Worm (Caenorhabditis elegans): Measurements from ENCODE around the gene clec-174.

Gene clec-174

DNA sequence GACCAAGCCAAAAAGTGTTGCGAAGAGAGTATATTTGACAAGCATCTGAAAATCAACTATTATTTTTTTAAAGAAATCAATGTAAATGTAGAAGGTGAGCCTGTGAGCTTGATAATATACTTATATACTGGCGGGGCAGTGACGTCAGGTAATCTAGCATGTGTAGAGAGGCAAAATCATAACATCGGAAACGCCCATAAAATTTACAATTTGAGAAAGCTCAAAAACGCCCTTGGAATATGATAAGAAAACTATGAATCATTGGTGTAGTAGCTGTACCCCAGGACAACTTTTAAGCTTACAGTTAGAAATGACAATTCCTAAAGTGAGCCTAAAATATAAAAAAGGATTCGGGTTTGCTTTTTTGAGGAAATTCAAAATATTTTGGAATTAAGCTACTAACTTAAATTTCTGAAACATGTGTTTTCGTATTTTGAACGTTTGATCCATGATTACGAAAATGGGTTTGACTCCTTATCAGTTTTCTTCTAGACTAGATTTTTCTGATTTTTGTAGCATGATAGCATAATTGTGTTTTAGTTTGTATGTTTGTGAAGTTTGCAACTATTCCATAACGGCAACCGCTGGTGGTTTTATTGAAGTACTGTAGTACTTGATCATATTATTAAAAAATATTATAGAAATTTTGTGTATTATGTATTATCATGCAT is at the start of gene clec-174:
Gene clec-174 (minus strand): TSS at position 51 of the 671 bp plus-strand sequence.
- TF ChIP-seq unc-30 (tag; optimal IDR thresholded peaks at IDR 0.05) (no peak), pqm-1 (tag; optimal IDR thresholded peaks at IDR 0.05) (no peak), C16A3.4 (tag; optimal IDR thresholded peaks at IDR 0.05) (no peak), efl-3 (GFP tag; optimal IDR thresholded peaks at IDR 0.05) (no peak), nhr-11 (tag; optimal IDR thresholded peaks at IDR 0.05) (no peak), dsc-1 (tag; optimal IDR thresholded peaks at IDR 0.05) (no peak), egl-13 (tag; optimal IDR thresholded peaks at IDR 0.05) (no peak), nhr-76 (tag; optimal IDR thresholded peaks at IDR 0.05) (no peak), ces-1 (GFP tag; optimal IDR thresholded peaks at IDR 0.05) (no peak), nhr-20 (tag; optimal IDR thresholded peaks at IDR 0.05) (no peak), tlp-1 (tag; optimal IDR thresholded peaks at IDR 0.05) (no peak), unc-98 (GFP tag; IDR thresholded peaks at IDR 0.05) (no peak), nhr-90 (tag; optimal IDR thresholded peaks at IDR 0.05; ENCODE audit: poor library complexity) (no peak)

DNA sequence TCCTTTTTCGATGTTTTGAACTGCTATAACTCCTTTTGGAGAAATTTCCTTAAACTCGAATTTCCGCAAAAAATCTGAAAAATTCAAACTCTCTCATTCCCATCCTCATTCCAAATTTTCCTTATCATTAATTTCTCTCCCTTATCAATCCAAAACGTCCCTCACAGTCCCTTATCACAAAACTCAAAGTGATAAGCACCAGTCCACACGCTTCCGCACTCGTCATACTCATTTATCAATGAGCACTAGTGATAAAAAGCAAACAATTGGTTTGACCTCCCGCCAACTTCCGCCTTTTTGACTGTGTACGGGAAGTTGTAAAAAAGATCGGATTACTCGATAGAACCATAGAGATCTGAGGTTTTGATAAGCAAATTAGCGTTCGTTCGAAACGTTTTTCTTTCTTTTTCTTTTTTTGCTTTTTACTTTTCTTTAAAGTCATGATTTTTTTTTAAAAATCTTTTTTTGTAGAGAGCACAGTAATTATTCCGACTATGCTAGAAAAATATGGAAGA is 47.2 kb upstream of the clec-174 start, which contains the start of gene clec-78:
Gene clec-78 (plus strand): TSS at position 465 of the 515 bp plus-strand sequence.
- TF ChIP-seq nhr-85 (tag) (no peak), jun-1 (tag; optimal IDR thresholded peaks at IDR 0.05) (peak; percentile 98), mdl-1 (tag; optimal IDR thresholded peaks at IDR 0.05) (peak in 1 of 2 experiments; percentile 45), elt-2 (tag; optimal IDR thresholded peaks at IDR 0.05) (peak; percentile 100), nhr-90 (tag; optimal IDR thresholded peaks at IDR 0.05; ENCODE audit: poor library complexity) (peak; percentile 3), nhr-28 (tag; optimal IDR thresholded peaks at IDR 0.05) (no peak), nhr-20 (tag; optimal IDR thresholded peaks at IDR 0.05) (no peak), pqm-1 (tag; optimal IDR thresholded peaks at IDR 0.05) (peak; percentile 98), skn-1 (tag; optimal IDR thresholded peaks at IDR 0.05) (no peak), tlp-1 (tag; optimal IDR thresholded peaks at IDR 0.05) (peak; percentile 87), pax-3 (tag; optimal IDR thresholded peaks at IDR 0.05) (peak; percentile 67), ces-1 (GFP tag; optimal IDR thresholded peaks at IDR 0.05) (no peak), lin-35 (GFP tag; optimal IDR thresholded peaks at IDR 0.05) (peak in 1 of 2 experiments; percentile 61), rnt-1 (tag; optimal IDR thresholded peaks at IDR 0.05) (no peak), ceh-90 (tag; optimal IDR thresholded peaks at IDR 0.05) (no peak), mab-9 (GFP tag; IDR thresholded peaks at IDR 0.05) (no peak), nhr-19 (GFP tag; conservative IDR thresholded peaks at IDR 0.05) (no peak), fkh-10 (GFP tag; optimal IDR thresholded peaks at IDR 0.05) (no peak), tbx-2 (tag; optimal IDR thresholded peaks at IDR 0.05) (no peak), isw-1 (GFP tag; IDR thresholded peaks at IDR 0.05) (no peak)

DNA sequence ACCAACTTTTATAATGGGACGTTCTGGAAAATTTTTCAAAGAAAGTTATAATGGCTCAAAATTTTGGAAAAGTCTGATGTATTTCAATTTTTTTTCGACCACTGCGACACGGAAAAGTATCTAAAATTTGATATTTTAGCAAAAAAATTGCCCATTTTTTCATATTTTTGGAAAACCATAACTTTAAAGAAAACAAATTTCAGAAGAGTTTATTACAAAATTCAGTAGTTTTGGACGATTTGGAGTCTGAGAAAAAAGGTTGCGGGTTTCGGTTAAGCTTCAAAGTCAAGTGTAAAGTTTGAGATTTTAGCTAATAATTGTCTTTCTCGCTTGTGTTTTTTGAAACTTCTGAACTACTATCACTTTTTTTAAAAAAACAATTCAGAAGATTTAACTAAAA is 46.6 kb upstream of the clec-174 start:
- TF ChIP-seq C04F5.9 (tag; optimal IDR thresholded peaks at IDR 0.05) (no peak), C16A3.4 (tag; optimal IDR thresholded peaks at IDR 0.05) (no peak), snu-23 (GFP tag; optimal IDR thresholded peaks at IDR 0.05) (no peak), nhr-11 (tag; optimal IDR thresholded peaks at IDR 0.05) (no peak), unc-86 (tag; optimal IDR thresholded peaks at IDR 0.05) (no peak), ceh-63 (GFP tag; optimal IDR thresholded peaks at IDR 0.05) (no peak), alr-1 (tag; optimal IDR thresholded peaks at IDR 0.05; ENCODE audit: borderline replicate concordance) (no peak), sup-37 (GFP tag; optimal IDR thresholded peaks at IDR 0.05) (no peak), sptf-1 (tag; optimal IDR thresholded peaks at IDR 0.05) (no peak), C34B4.2 (tag; optimal IDR thresholded peaks at IDR 0.05) (no peak), aly-2 (tag; optimal IDR thresholded peaks at IDR 0.05) (no peak), nhr-12 (tag; optimal IDR thresholded peaks at IDR 0.05) (no peak), dpl-1 (GFP tag; optimal IDR thresholded peaks at IDR 0.05) (no peak), nhr-90 (tag; optimal IDR thresholded peaks at IDR 0.05; ENCODE audit: poor library complexity) (no peak), lin-35 (GFP tag; optimal IDR thresholded peaks at IDR 0.05) (no peak)

Measured in whole organism, L1 larva.